Fruit fly (Drosophila melanogaster): ENCODE measurements around the gene CG8773.

The CG8773 gene

dm6 chr3R:13294461-13294860 is at the start of gene CG8773:
Gene CG8773 (plus strand): TSS chr3R:13294748.
- TF ChIP-seq CG11902 (GFP tag; optimal IDR thresholded peaks at IDR 0.05) (no peak), vri (GFP tag; optimal IDR thresholded peaks at IDR 0.05) (peak; percentile 19)

- TF ChIP-seq ss (GFP tag; optimal IDR thresholded peaks at IDR 0.05) (no peak), CG8632 (GFP tag; optimal IDR thresholded peaks at IDR 0.05) (no peak), CG15336 (GFP tag; IDR thresholded peaks at IDR 0.05) (0 out of 2 replicates have a peak, but pooled peaks have one; percentile 8), Hr39 (GFP tag; optimal IDR thresholded peaks at IDR 0.05) (no peak)
Measured at dm6 chr3R:13257110-13257509, 37.4 kb upstream of the CG8773 start.

- TF ChIP-seq Eip78C (GFP tag) (peak; percentile 72), Ets21C (GFP tag; optimal IDR thresholded peaks at IDR 0.05) (no peak), Eip93F (GFP tag; optimal IDR thresholded peaks at IDR 0.05) (no peak), spab (GFP tag; optimal IDR thresholded peaks at IDR 0.05) (no peak), fkh (GFP tag; optimal IDR thresholded peaks at IDR 0.05) (peak; percentile 55), ss (GFP tag; optimal IDR thresholded peaks at IDR 0.05) (no peak), CG3032 (tag; optimal IDR thresholded peaks at IDR 0.05) (no peak)
Measured at dm6 chr3R:13258696-13259567, 35.6 kb upstream of the CG8773 start, which contains the start of gene Ace. Gene Ace (minus strand): TSS chr3R:13259517.

dm6 chr3R:13260114-13260673 is 34.4 kb upstream of the CG8773 start, which contains the start of gene CG11686:
Gene CG11686 (plus strand): TSS chr3R:13260356.
- TF ChIP-seq Eip93F (GFP tag; optimal IDR thresholded peaks at IDR 0.05) (no peak), eg (GFP tag; IDR thresholded peaks at IDR 0.05) (peak; percentile 51; the same call in 1 of the 3 replicates), Met (GFP tag; optimal IDR thresholded peaks at IDR 0.05) (peak; percentile 15), CG8632 (GFP tag; optimal IDR thresholded peaks at IDR 0.05) (peak; percentile 6), esn (GFP tag; optimal IDR thresholded peaks at IDR 0.05) (peak; percentile 16), CG6163 (GFP tag; IDR thresholded peaks at IDR 0.05) (peak; percentile 29; the same call in 1 of the 3 replicates), CG34406 (GFP tag; optimal IDR thresholded peaks at IDR 0.05) (peak; percentile 8), CG15336 (GFP tag; IDR thresholded peaks at IDR 0.05) (peak; percentile 56; the same call in 1 of the 2 replicates), Hr38 (GFP tag; optimal IDR thresholded peaks at IDR 0.05) (no peak), fkh (GFP tag; optimal IDR thresholded peaks at IDR 0.05) (peak; percentile 70), vri (GFP tag; optimal IDR thresholded peaks at IDR 0.05) (peak; percentile 26), CG1621 (tag; optimal IDR thresholded peaks at IDR 0.05) (peak; percentile 1), svp (GFP tag) (peak; percentile 92), Eip78C (GFP tag) (peak; percentile 71), Sox102F (GFP tag; optimal IDR thresholded peaks at IDR 0.05) (peak; percentile 51), ss (GFP tag; optimal IDR thresholded peaks at IDR 0.05) (no peak), Sox14 (GFP tag; optimal IDR thresholded peaks at IDR 0.05) (peak; percentile 1), lz (GFP tag; optimal IDR thresholded peaks at IDR 0.05) (no peak)

dm6 chr3R:13261706-13262105 is 32.8 kb upstream of the CG8773 start:
- no peak for TF ChIP-seq cyc (GFP tag; optimal IDR thresholded peaks at IDR 0.05)
- TF ChIP-seq CG15336 (GFP tag; IDR thresholded peaks at IDR 0.05): no peak
- TF ChIP-seq acj6 (GFP tag; optimal IDR thresholded peaks at IDR 0.05): no peak
- no peak for TF ChIP-seq OdsH (GFP tag; optimal IDR thresholded peaks at IDR 0.05)
- no peak for TF ChIP-seq Smox (GFP tag; optimal IDR thresholded peaks at IDR 0.05)
- TF ChIP-seq CG31627 (GFP tag; optimal IDR thresholded peaks at IDR 0.05): no peak
- TF ChIP-seq CG8319 (GFP tag; optimal IDR thresholded peaks at IDR 0.05): no peak
- no peak for TF ChIP-seq CG16779 (tag; optimal IDR thresholded peaks at IDR 0.05)
- TF ChIP-seq Eip75B (GFP tag; optimal IDR thresholded peaks at IDR 0.05): no peak
- no peak for TF ChIP-seq CG10669 (GFP tag; optimal IDR thresholded peaks at IDR 0.05)
- no peak for TF ChIP-seq Met (GFP tag; optimal IDR thresholded peaks at IDR 0.05)
- no peak for TF ChIP-seq eg (GFP tag; IDR thresholded peaks at IDR 0.05)
- TF ChIP-seq lz (GFP tag; optimal IDR thresholded peaks at IDR 0.05): no peak
- no peak for TF ChIP-seq CG6276 (GFP tag; optimal IDR thresholded peaks at IDR 0.05)
- TF ChIP-seq spab (GFP tag; optimal IDR thresholded peaks at IDR 0.05): no peak
- no peak for TF ChIP-seq CG3919 (GFP tag; optimal IDR thresholded peaks at IDR 0.05)
- no peak for TF ChIP-seq CG6163 (GFP tag; IDR thresholded peaks at IDR 0.05)
- TF ChIP-seq Eip93F (GFP tag; optimal IDR thresholded peaks at IDR 0.05): no peak

Data from whole organism, prepupa.